Fruit fly (Drosophila melanogaster) whole organism, embryonic: ENCODE data around the gene Ugt303B2.
A peak's percentile ranks its signal among the peaks of the same experiment; 100 is the strongest.

Experiments used
- Bgb ChIP-seq: fragments of 200-800 bp; sonication (Bioruptor generic); IDR thresholded peaks from 2 replicates; pipeline ENCODE4 v1.3.6; 2022; ENCODE audit warnings: missing biosample characterization, missing genetic modification characterization; ENCODE audit not compliant: partially characterized antibody
- CG11456 ChIP-seq: fragments of 200-800 bp; sonication (Bioruptor generic); IDR thresholded peaks from 3 replicates; pipeline ENCODE4 v1.3.6; 2022; ENCODE audit warnings: missing biosample characterization, missing genetic modification characterization
- CG11504 ChIP-seq: fragments of 200-800 bp; sonication (Bioruptor generic); optimal IDR thresholded peaks from 3 replicates; lab custom pipeline; 2019; ENCODE audit warnings: missing biosample characterization, mild to moderate bottlenecking, missing genetic modification characterization, moderate library complexity
- CG1233 ChIP-seq: fragments of 200-800 bp; sonication (Bioruptor generic); optimal IDR thresholded peaks from 4 replicates; lab custom pipeline; 2018; ENCODE audit warnings: missing biosample characterization, mild to moderate bottlenecking, missing genetic modification characterization
- CG13424 ChIP-seq: fragments of 200-800 bp; sonication (Bioruptor generic); optimal IDR thresholded peaks from 2 replicates; lab custom pipeline; 2019; ENCODE audit warnings: missing biosample characterization, mild to moderate bottlenecking, missing genetic modification characterization, moderate library complexity
- CG14014 ChIP-seq: fragments of 200-800 bp; sonication (Bioruptor generic); IDR thresholded peaks from 2 replicates; pipeline ENCODE4 v1.3.6; 2022; ENCODE audit warnings: missing biosample characterization, missing genetic modification characterization
- CG14860 ChIP-seq: fragments of 200-800 bp; sonication (Bioruptor generic); IDR thresholded peaks from 3 replicates; pipeline ENCODE4 v1.3.6; 2022; ENCODE audit warnings: missing biosample characterization, missing genetic modification characterization; ENCODE audit not compliant: partially characterized antibody
- CG18764 ChIP-seq: fragments of 200-800 bp; sonication (Bioruptor generic); optimal IDR thresholded peaks from 3 replicates; lab custom pipeline; 2016; ENCODE audit warnings: missing biosample characterization, missing genetic modification characterization
- CG30403 ChIP-seq: fragments of 200-800 bp; sonication (Bioruptor generic); optimal IDR thresholded peaks from 3 replicates; lab custom pipeline; 2016; ENCODE audit warnings: missing biosample characterization, missing genetic modification characterization
- CG32767 ChIP-seq: fragments of 200-800 bp; sonication (Bioruptor generic); IDR thresholded peaks from 2 replicates; pipeline ENCODE4 v1.3.6; 2022; ENCODE audit warnings: missing biosample characterization, missing genetic modification characterization
- CG42726 ChIP-seq: fragments of 200-800 bp; sonication (Bioruptor generic); IDR thresholded peaks from 2 replicates; pipeline ENCODE4 v1.3.6; 2022; ENCODE audit warnings: missing biosample characterization, missing genetic modification characterization; ENCODE audit not compliant: partially characterized antibody
- CG7839 ChIP-seq: fragments of 200-800 bp; sonication (Bioruptor generic); optimal IDR thresholded peaks from 3 replicates; lab custom pipeline; 2018; ENCODE audit warnings: missing biosample characterization, mild to moderate bottlenecking, missing genetic modification characterization, moderate library complexity
- CG8359 ChIP-seq: fragments of 200-800 bp; sonication (Bioruptor generic); optimal IDR thresholded peaks from 2 replicates; lab custom pipeline; 2017; ENCODE audit warnings: missing biosample characterization, mild to moderate bottlenecking, missing genetic modification characterization, borderline replicate concordance
- CrebB ChIP-seq: fragments of 200-800 bp; sonication (Bioruptor generic); optimal IDR thresholded peaks from 3 replicates; lab custom pipeline; 2018; ENCODE audit warnings: missing biosample characterization, mild to moderate bottlenecking, missing genetic modification characterization
- D19A ChIP-seq: fragments of 200-800 bp; optimal IDR thresholded peaks from 3 replicates; lab custom pipeline; 2019; ENCODE audit warnings: missing biosample characterization, mild to moderate bottlenecking, missing genetic modification characterization, moderate library complexity
- Dek ChIP-seq: fragments of 200-800 bp; sonication (Bioruptor generic); optimal IDR thresholded peaks from 3 replicates; lab custom pipeline; 2019; ENCODE audit warnings: missing biosample characterization, mild to moderate bottlenecking, missing genetic modification characterization, moderate library complexity
- Doc2 ChIP-seq: fragments of 200-800 bp; sonication (Bioruptor generic); IDR thresholded peaks from 2 replicates; pipeline ENCODE4 v1.3.6; 2022; ENCODE audit warnings: missing biosample characterization, missing genetic modification characterization
- HLH3B ChIP-seq: fragments of 200-800 bp; sonication (Bioruptor generic); IDR thresholded peaks from 2 replicates; pipeline ENCODE4 v1.3.6; 2022; ENCODE audit warnings: missing biosample characterization, missing genetic modification characterization
- Lhr ChIP-seq: fragments of 200-800 bp; sonication (Bioruptor generic); optimal IDR thresholded peaks from 3 replicates; lab custom pipeline; 2017; ENCODE audit warnings: mild to moderate bottlenecking, missing biosample characterization, missing genetic modification reagents, missing genetic modification characterization
- Meics ChIP-seq: fragments of 200-800 bp; sonication (Bioruptor generic); optimal IDR thresholded peaks from 2 replicates; lab custom pipeline; 2017; ENCODE audit warnings: missing biosample characterization, mild to moderate bottlenecking, missing genetic modification characterization
- Mrtf ChIP-seq: fragments of 200-800 bp; sonication (Bioruptor generic); IDR thresholded peaks from 3 replicates; pipeline ENCODE4 v1.3.6; 2022; ENCODE audit warnings: missing biosample characterization, missing genetic modification characterization
- NC2β ChIP-seq: fragments of 200-800 bp; sonication (Bioruptor generic); optimal IDR thresholded peaks from 2 replicates; lab custom pipeline; 2016; ENCODE audit warnings: missing biosample characterization, missing genetic modification characterization
- NFAT ChIP-seq: fragments of 200-800 bp; sonication (Bioruptor generic); IDR thresholded peaks from 2 replicates; pipeline ENCODE4 v1.3.6; 2022; ENCODE audit warnings: missing biosample characterization, missing genetic modification characterization
- Sox102F ChIP-seq: fragments of 200-800 bp; sonication (Bioruptor generic); optimal IDR thresholded peaks from 2 replicates; lab custom pipeline; 2018; ENCODE audit warnings: missing biosample characterization, mild to moderate bottlenecking, missing genetic modification characterization, moderate library complexity
- Vsx1 ChIP-seq: fragments of 200-800 bp; sonication (Bioruptor generic); optimal IDR thresholded peaks from 2 replicates; lab custom pipeline; 2017; ENCODE audit warnings: missing biosample characterization, mild to moderate bottlenecking, missing genetic modification characterization, missing genetic modification reagents
- cas ChIP-seq: fragments of 200-800 bp; sonication (Bioruptor generic); IDR thresholded peaks from 2 replicates; pipeline ENCODE4 v1.3.6; 2022; ENCODE audit warnings: missing biosample characterization, missing genetic modification characterization
- caup ChIP-seq: fragments of 200-800 bp; sonication (Bioruptor generic); optimal IDR thresholded peaks from 3 replicates; lab custom pipeline; 2017; ENCODE audit warnings: missing biosample characterization, mild to moderate bottlenecking, missing genetic modification characterization, moderate library complexity; ENCODE audit not compliant: severe bottlenecking
- chinmo ChIP-seq: fragments of 200-800 bp; sonication (Bioruptor generic); IDR thresholded peaks from 4 replicates; pipeline ENCODE4 v1.3.6; 2022; ENCODE audit warnings: missing biosample characterization, missing genetic modification characterization; ENCODE audit not compliant: partially characterized antibody
- da ChIP-seq: fragments of 200-800 bp; sonication (Bioruptor generic); optimal IDR thresholded peaks from 2 replicates; lab custom pipeline; 2016; ENCODE audit warnings: missing biosample characterization, missing genetic modification characterization
- dimm ChIP-seq: fragments of 200-800 bp; sonication (Bioruptor generic); IDR thresholded peaks from 2 replicates; pipeline ENCODE4 v1.3.6; 2022; ENCODE audit warnings: missing biosample characterization, missing genetic modification characterization
- dmrt99B ChIP-seq: fragments of 200-800 bp; sonication (Bioruptor generic); optimal IDR thresholded peaks from 2 replicates; lab custom pipeline; 2018; ENCODE audit warnings: missing biosample characterization, mild to moderate bottlenecking, missing genetic modification characterization, moderate library complexity
- dysf ChIP-seq: fragments of 200-800 bp; sonication (Bioruptor generic); IDR thresholded peaks from 3 replicates; pipeline ENCODE4 v1.3.6; 2022; ENCODE audit warnings: missing biosample characterization, missing genetic modification characterization
- grn ChIP-seq: fragments of 200-800 bp; sonication (Bioruptor generic); optimal IDR thresholded peaks from 3 replicates; lab custom pipeline; 2017; ENCODE audit warnings: missing biosample characterization, missing genetic modification characterization
- ind ChIP-seq: fragments of 200-800 bp; sonication (Bioruptor generic); optimal IDR thresholded peaks from 3 replicates; lab custom pipeline; 2016; ENCODE audit warnings: missing biosample characterization, missing genetic modification characterization
- inv ChIP-seq: fragments of 200-800 bp; sonication (Bioruptor generic); IDR thresholded peaks from 2 replicates; pipeline ENCODE4 v1.3.6; 2022; ENCODE audit warnings: missing biosample characterization, missing genetic modification characterization; ENCODE audit not compliant: partially characterized antibody
- jigr1 ChIP-seq: fragments of 200-800 bp; sonication (Bioruptor generic); IDR thresholded peaks from 3 replicates; pipeline ENCODE4 v1.3.6; 2022; ENCODE audit warnings: missing biosample characterization, missing genetic modification characterization
- kah ChIP-seq: fragments of 200-800 bp; sonication (Bioruptor generic); optimal IDR thresholded peaks from 2 replicates; lab custom pipeline; 2018; ENCODE audit warnings: missing biosample characterization, mild to moderate bottlenecking, missing genetic modification characterization
- ken ChIP-seq: fragments of 200-800 bp; sonication (Bioruptor generic); IDR thresholded peaks from 3 replicates; pipeline ENCODE4 v1.3.6; 2022; ENCODE audit warnings: missing biosample characterization, missing genetic modification characterization
- knrl ChIP-seq: fragments of 200-800 bp; sonication (Bioruptor generic); IDR thresholded peaks from 3 replicates; pipeline ENCODE4 v1.3.6; 2022; ENCODE audit warnings: missing biosample characterization, missing genetic modification characterization; ENCODE audit not compliant: partially characterized antibody
- lmd ChIP-seq: fragments of 200-800 bp; sonication (Bioruptor generic); IDR thresholded peaks from 2 replicates; pipeline ENCODE4 v1.3.6; 2022; ENCODE audit warnings: missing biosample characterization, missing genetic modification characterization
- nau ChIP-seq: fragments of 200-800 bp; sonication (Bioruptor generic); optimal IDR thresholded peaks from 3 replicates; lab custom pipeline; 2017; ENCODE audit warnings: missing biosample characterization, mild to moderate bottlenecking, missing genetic modification characterization, missing genetic modification reagents
- oc ChIP-seq: fragments of 200-800 bp; sonication (Bioruptor generic); optimal IDR thresholded peaks from 2 replicates; lab custom pipeline; 2018; ENCODE audit warnings: missing biosample characterization, mild to moderate bottlenecking, missing genetic modification characterization, moderate library complexity
- pan ChIP-seq, 4 experiments: fragments of >200 bp in 3 of 4; fragments of 200-800 bp in 1 of 4; sonication (Bioruptor generic) in 1 of 4; optimal IDR thresholded peaks in 3 of 4; IDR thresholded peaks in 1 of 4; 2 replicates each; pipeline versions ENCODE4 v1.3.6 to Lab custom; 2017 to 2022; ENCODE audit warnings: missing biosample characterization in 2 of 4, missing genetic modification characterization in 2 of 4, mixed read lengths in 1 of 4
- pnt ChIP-seq: fragments of 200-800 bp; sonication (Bioruptor generic); optimal IDR thresholded peaks from 3 replicates; lab custom pipeline; 2016; ENCODE audit warnings: missing biosample characterization, missing genetic modification characterization
- scrt ChIP-seq: fragments of 200-800 bp; sonication (Bioruptor generic); optimal IDR thresholded peaks from 2 replicates; lab custom pipeline; 2018; ENCODE audit warnings: missing biosample characterization, mild to moderate bottlenecking, missing genetic modification characterization, moderate library complexity
- sisA ChIP-seq: fragments of 200-800 bp; sonication (Bioruptor generic); IDR thresholded peaks from 2 replicates; pipeline ENCODE4 v1.3.6; 2022; ENCODE audit warnings: missing biosample characterization, missing genetic modification characterization
- sob ChIP-seq: fragments of 200-800 bp; sonication (Bioruptor generic); IDR thresholded peaks from 2 replicates; pipeline ENCODE4 v1.3.6; 2022; ENCODE audit warnings: missing biosample characterization, missing genetic modification characterization
- sr ChIP-seq: fragments of 200-800 bp; sonication (Bioruptor generic); IDR thresholded peaks from 3 replicates; pipeline ENCODE4 v1.3.6; 2022; ENCODE audit warnings: missing biosample characterization, missing genetic modification characterization
- usp ChIP-seq: fragments of >200 bp; optimal IDR thresholded peaks from 2 replicates; lab custom pipeline; 2017; ENCODE audit warnings: missing biosample characterization, missing genetic modification characterization
- vnd ChIP-seq: fragments of 200-800 bp; sonication (Bioruptor generic); IDR thresholded peaks from 3 replicates; pipeline ENCODE4 v1.3.6; 2022; ENCODE audit warnings: missing biosample characterization, missing genetic modification characterization; ENCODE audit not compliant: partially characterized antibody

The Ugt303B2 gene

DNA sequence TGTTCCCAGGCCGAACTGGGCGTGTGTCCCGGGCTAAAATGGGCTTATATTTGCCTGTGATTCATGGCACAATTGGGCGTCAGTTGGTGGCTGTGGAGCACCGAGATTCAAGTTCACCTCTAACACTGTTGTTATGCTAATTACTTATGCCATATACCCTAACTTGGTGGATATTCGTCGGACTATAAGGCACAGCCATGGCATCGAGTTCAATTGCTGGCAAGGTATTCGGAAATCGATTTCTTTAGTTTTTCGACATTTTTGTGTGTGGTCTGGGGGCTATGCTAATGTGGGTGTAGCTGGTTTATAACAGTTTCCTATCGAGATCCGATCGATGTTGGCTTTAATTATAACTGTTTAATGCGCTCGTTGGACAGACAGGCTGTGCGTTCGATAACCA is 12.6 kb downstream of the Ugt303B2 start (continued):
- TF ChIP-seq CrebB (tag; lab: Kevin White, UChicago) (no peak), CG8359 (GFP tag; lab: Kevin White, UChicago) (no peak), chinmo (GFP tag; lab: Robert Waterston, UW) (0 out of 4 replicates have a peak, but pooled peaks have one; percentile 65), CG14014 (GFP tag; lab: Robert Waterston, UW) (peak; percentile 54; the same call in 1 of the 2 replicates), nau (no peak), kah (GFP tag; lab: Kevin White, UChicago) (no peak), vnd (GFP tag; lab: Robert Waterston, UW) (no peak), jigr1 (no peak), sob (GFP tag; lab: Robert Waterston, UW) (peak; percentile 51), Sox102F (peak; percentile 19), dmrt99B (tag; lab: Kevin White, UChicago) (peak; percentile 27), HLH3B (GFP tag; lab: Robert Waterston, UW) (peak; percentile 38; the same call in 1 of the 2 replicates), usp (GFP tag; lab: Kevin White, UChicago) (no peak), CG30403 (peak; percentile 9), da (GFP tag; lab: Kevin White, UChicago) (no peak), caup (GFP tag; lab: Kevin White, UChicago) (no peak), grn (GFP tag; lab: Kevin White, UChicago) (peak; percentile 50), Mrtf (peak; percentile 28; the same call in 1 of the 3 replicates), NFAT (peak; percentile 23; the same call in 1 of the 2 replicates), ind (GFP tag; lab: Kevin White, UChicago) (peak; percentile 27), CG18764 (no peak), sr (GFP tag; lab: Robert Waterston, UW) (peak; percentile 71; the same call in 2 of the 3 replicates), Meics (GFP tag; lab: Kevin White, UChicago) (peak; percentile 13), pnt (GFP tag; lab: Kevin White, UChicago) (peak; percentile 18), oc (tag; lab: Kevin White, UChicago) (peak; percentile 45), dysf (GFP tag; lab: Robert Waterston, UW) (0 out of 3 replicates have a peak, but pooled peaks have one; percentile 30), scrt (no peak), CG13424 (peak; percentile 8), CG11456 (GFP tag; lab: Robert Waterston, UW) (0 out of 3 replicates have a peak, but pooled peaks have one; percentile 50), dimm (GFP tag; lab: Robert Waterston, UW) (no peak), pan (optimal IDR thresholded peaks at IDR 0.05; lab: Kevin White, UChicago) (no peak), pan (GFP tag; optimal IDR thresholded peaks at IDR 0.05 in 1 of 2, IDR thresholded peaks at IDR 0.05 in 1 of 2) (peak in 1 of 2 experiments; percentile 22), CG11504 (peak; percentile 28), Vsx1 (GFP tag; lab: Kevin White, UChicago) (peak; percentile 27), lmd (GFP tag; lab: Robert Waterston, UW) (peak; percentile 25; the same call in 1 of the 2 replicates), CG1233 (GFP tag; lab: Kevin White, UChicago) (no peak), CG7839 (tag; lab: Kevin White, UChicago) (peak; percentile 33), D19A (tag; lab: Kevin White, UChicago) (peak; percentile 29)
- TF ChIP-seq, all 482 proteins: peak for 57

DNA sequence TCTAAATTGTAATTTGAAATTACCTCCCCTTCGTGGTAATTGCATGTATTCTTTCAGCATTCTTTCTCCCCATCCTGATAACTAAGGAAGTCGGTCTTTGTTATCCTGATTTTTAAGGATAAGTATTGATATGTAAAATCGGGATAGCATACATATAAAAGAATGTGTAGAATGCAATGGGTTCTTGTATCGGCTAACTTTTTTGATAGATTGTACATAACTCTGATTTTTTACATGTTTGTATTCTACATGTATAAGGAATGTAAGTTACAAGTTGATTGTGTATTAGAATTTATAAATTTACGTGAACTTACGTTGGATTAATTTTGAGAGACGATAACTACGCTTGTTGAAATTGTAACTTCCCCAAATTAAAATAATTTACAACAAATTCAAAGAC is 16.4 kb downstream of the Ugt303B2 start:
- TF ChIP-seq sisA (no peak), CG14860 (GFP tag; lab: Robert Waterston, UW) (peak; percentile 46; the same call in 1 of the 3 replicates), cas (GFP tag; lab: Robert Waterston, UW) (no peak), NC2β (GFP tag; lab: Kevin White, UChicago) (no peak), Bgb (peak; percentile 78), Lhr (GFP tag; lab: Kevin White, UChicago) (peak; percentile 7), CG32767 (GFP tag; lab: Robert Waterston, UW) (no peak), Doc2 (GFP tag; lab: Robert Waterston, UW) (no peak), ken (GFP tag; lab: Robert Waterston, UW) (no peak), Dek (tag; lab: Kevin White, UChicago) (peak; percentile 5), inv (GFP tag; lab: Robert Waterston, UW) (peak; percentile 42; the same call in 1 of the 2 replicates), CG42726 (GFP tag; lab: Robert Waterston, UW) (peak; percentile 68), knrl (GFP tag; lab: Robert Waterston, UW) (peak; percentile 67)
